Worm (Caenorhabditis elegans) whole organism, midembryonic: Measurements from ENCODE around the gene Y48A6B.14.

Experiments used
- T22C8.4 ChIP-seq: fragments of 200-800 bp; sonication (Bioruptor generic); IDR thresholded peaks from 2 replicates; pipeline ENCODE4 v1.3.6; 2022; ENCODE audit warnings: missing genetic modification characterization, missing compliant biosample characterization
- flt-1 ChIP-seq: fragments of 200-800 bp; sonication (Bioruptor generic); IDR thresholded peaks from 2 replicates; pipeline ENCODE4 v1.3.6; 2022; ENCODE audit warnings: missing genetic modification characterization, missing compliant biosample characterization
- klf-2 ChIP-seq: fragments of 200-800 bp; sonication (Bioruptor generic); conservative IDR thresholded peaks from 2 replicates; pipeline ENCODE4 v1.3.6; 2022; ENCODE audit warnings: missing genetic modification reagents, missing genetic modification characterization, missing compliant biosample characterization
- med-1 ChIP-seq: sonication (generic microtip); optimal IDR thresholded peaks from 2 replicates; lab custom pipeline; 2017; ENCODE audit warnings: missing genetic modification characterization, mild to moderate bottlenecking, missing compliant biosample characterization, antibody characterized with exemption, missing genetic modification reagents; ENCODE audit not compliant: insufficient read depth
- ref-1 ChIP-seq: fragments of 200-800 bp; sonication (Bioruptor generic); conservative IDR thresholded peaks from 2 replicates; pipeline ENCODE4 v1.3.6; 2022; ENCODE audit warnings: missing genetic modification reagents, missing genetic modification characterization, missing compliant biosample characterization
- tab-1 ChIP-seq: fragments of 200-800 bp; sonication (Bioruptor generic); IDR thresholded peaks from 2 replicates; pipeline ENCODE4 v1.3.6; 2022; ENCODE audit warnings: missing genetic modification characterization, missing compliant biosample characterization
- ztf-23 ChIP-seq: fragments of 200-800 bp; sonication (Bioruptor generic); IDR thresholded peaks from 2 replicates; pipeline ENCODE4 v1.3.6; 2022; ENCODE audit warnings: missing genetic modification reagents, missing genetic modification characterization, missing compliant biosample characterization
- ztf-29 ChIP-seq: fragments of 200-800 bp; sonication (Bioruptor generic); IDR thresholded peaks from 2 replicates; pipeline ENCODE4 v1.3.6; 2022; ENCODE audit warnings: missing genetic modification reagents, missing genetic modification characterization, missing compliant biosample characterization

- no peak for TF ChIP-seq klf-2
- no peak for TF ChIP-seq med-1 (GFP tag; lab: Kevin White, UChicago)
- TF ChIP-seq tab-1 (GFP tag; lab: Robert Waterston, UW) = no peak
- TF ChIP-seq ref-1 (GFP tag; lab: Robert Waterston, UW) = no peak
- TF ChIP-seq ztf-23 (GFP tag; lab: Robert Waterston, UW) = no peak
- TF ChIP-seq flt-1 = no peak
- no peak for TF ChIP-seq ztf-29 (GFP tag; lab: Robert Waterston, UW)
- no peak for TF ChIP-seq T22C8.4 (GFP tag; lab: Robert Waterston, UW)
These were observed 20.8 kb upstream of the Y48A6B.14 start for ce11 chrIII:11010597-11010996.
